Fruit fly (Drosophila melanogaster) whole organism, embryonic: ENCODE measurements around the gene CG13457.

Source experiments
- Ada2b ChIP-seq: fragments of 200-800 bp; sonication (Bioruptor generic); IDR thresholded peaks from 2 replicates; pipeline ENCODE4 v1.3.6; 2022; ENCODE audit warnings: missing biosample characterization, missing genetic modification characterization
- Aef1 ChIP-seq: fragments of 200-800 bp; sonication (Bioruptor generic); IDR thresholded peaks from 3 replicates; pipeline ENCODE4 v1.3.6; 2022; ENCODE audit warnings: missing biosample characterization, missing genetic modification characterization
- Bteb2 ChIP-seq: fragments of 200-800 bp; sonication (Bioruptor generic); optimal IDR thresholded peaks from 2 replicates; lab custom pipeline; 2016; ENCODE audit warnings: missing biosample characterization, missing genetic modification characterization
- CG12299 ChIP-seq: fragments of 200-800 bp; sonication (Bioruptor generic); optimal IDR thresholded peaks from 2 replicates; lab custom pipeline; 2018; ENCODE audit warnings: missing biosample characterization, mild to moderate bottlenecking, missing genetic modification characterization
- CG14441 ChIP-seq: fragments of 200-800 bp; sonication (Bioruptor generic); IDR thresholded peaks from 2 replicates; pipeline ENCODE4 v1.3.6; 2022; ENCODE audit warnings: missing biosample characterization, missing genetic modification characterization
- CG15479 ChIP-seq: fragments of 200-800 bp; sonication (Bioruptor generic); optimal IDR thresholded peaks from 3 replicates; lab custom pipeline; 2019; ENCODE audit warnings: missing biosample characterization, mild to moderate bottlenecking, missing genetic modification characterization, moderate library complexity
- CG1792 ChIP-seq: fragments of 200-800 bp; sonication (Bioruptor generic); optimal IDR thresholded peaks from 2 replicates; lab custom pipeline; 2016; ENCODE audit warnings: missing biosample characterization, missing genetic modification characterization
- CG2116 ChIP-seq: fragments of 200-800 bp; sonication (Bioruptor generic); optimal IDR thresholded peaks from 3 replicates; lab custom pipeline; 2018; ENCODE audit warnings: missing biosample characterization, mild to moderate bottlenecking, missing genetic modification characterization
- CG3838 ChIP-seq: fragments of 200-800 bp; sonication (Bioruptor generic); optimal IDR thresholded peaks from 3 replicates; lab custom pipeline; 2016; ENCODE audit warnings: missing biosample characterization, missing genetic modification characterization
- CG5953 ChIP-seq: fragments of 200-800 bp; sonication (Bioruptor generic); IDR thresholded peaks from 2 replicates; pipeline ENCODE4 v1.3.6; 2022; ENCODE audit warnings: missing biosample characterization, missing genetic modification characterization
- CG6175 ChIP-seq: fragments of 200-800 bp; sonication (Bioruptor generic); IDR thresholded peaks from 3 replicates; pipeline ENCODE4 v1.3.6; 2022; ENCODE audit warnings: missing biosample characterization, missing genetic modification characterization
- CG6654 ChIP-seq: fragments of 200-800 bp; sonication (Bioruptor generic); optimal IDR thresholded peaks from 2 replicates; lab custom pipeline; 2017; ENCODE audit warnings: missing biosample characterization, mild to moderate bottlenecking, missing genetic modification characterization
- CG7745 ChIP-seq: fragments of 200-800 bp; sonication (Bioruptor generic); optimal IDR thresholded peaks from 2 replicates; lab custom pipeline; 2018; ENCODE audit warnings: missing biosample characterization, mild to moderate bottlenecking, missing genetic modification characterization, moderate library complexity
- CG8290 ChIP-seq, 3 experiments: fragments of 200-800 bp; sonication (Bioruptor generic); optimal IDR thresholded peaks; 2 replicates each; lab custom pipeline; 2016 to 2019; ENCODE audit warnings: missing biosample characterization in 3 of 3, missing genetic modification characterization in 3 of 3, mild to moderate bottlenecking in 2 of 3, moderate library complexity in 1 of 3
- Dek ChIP-seq: fragments of 200-800 bp; sonication (Bioruptor generic); optimal IDR thresholded peaks from 3 replicates; lab custom pipeline; 2019; ENCODE audit warnings: missing biosample characterization, mild to moderate bottlenecking, missing genetic modification characterization, moderate library complexity
- Dp ChIP-seq: fragments of 200-800 bp; sonication (Bioruptor generic); optimal IDR thresholded peaks from 2 replicates; lab custom pipeline; 2018; ENCODE audit warnings: missing biosample characterization, mild to moderate bottlenecking, missing genetic modification characterization, moderate library complexity
- Dref ChIP-seq: fragments of 200-800 bp; sonication (Bioruptor generic); IDR thresholded peaks from 2 replicates; pipeline ENCODE4 v1.3.6; 2022; ENCODE audit warnings: missing biosample characterization, missing genetic modification characterization
- E2f2 ChIP-seq: fragments of 200-800 bp; sonication (Bioruptor generic); IDR thresholded peaks from 2 replicates; pipeline ENCODE4 v1.3.6; 2022; ENCODE audit warnings: missing biosample characterization, missing genetic modification characterization
- HLH4C ChIP-seq: fragments of 200-800 bp; sonication (Bioruptor generic); IDR thresholded peaks from 3 replicates; pipeline ENCODE4 v1.3.6; 2022; ENCODE audit warnings: missing biosample characterization, missing genetic modification characterization; ENCODE audit not compliant: partially characterized antibody
- Hr3 ChIP-seq: fragments of 200-800 bp; sonication (Bioruptor generic); optimal IDR thresholded peaks from 3 replicates; lab custom pipeline; 2016; ENCODE audit warnings: missing biosample characterization, missing genetic modification characterization
- Hr39 ChIP-seq: fragments of >200 bp; optimal IDR thresholded peaks from 2 replicates; lab custom pipeline; 2017
- Hr78 ChIP-seq, 2 experiments: fragments of 200-800 bp in 1 of 2; fragments of >200 bp in 1 of 2; sonication (Bioruptor generic) in 1 of 2; optimal IDR thresholded peaks; 2 replicates each; lab custom pipeline; 2017 to 2019; ENCODE audit warnings: missing biosample characterization in 2 of 2, missing genetic modification characterization in 2 of 2, mild to moderate bottlenecking in 1 of 2, moderate library complexity in 1 of 2
- Mes4 ChIP-seq: fragments of 200-800 bp; sonication (Bioruptor generic); optimal IDR thresholded peaks from 2 replicates; lab custom pipeline; 2016; ENCODE audit warnings: missing biosample characterization, missing genetic modification characterization
- NC2β ChIP-seq: fragments of 200-800 bp; sonication (Bioruptor generic); optimal IDR thresholded peaks from 2 replicates; lab custom pipeline; 2016; ENCODE audit warnings: missing biosample characterization, missing genetic modification characterization
- Nf-YA ChIP-seq: fragments of 200-800 bp; sonication (Bioruptor generic); IDR thresholded peaks from 2 replicates; pipeline ENCODE4 v1.3.6; 2022; ENCODE audit warnings: missing biosample characterization, missing genetic modification characterization
- Nf-YC ChIP-seq: fragments of 200-800 bp; optimal IDR thresholded peaks from 3 replicates; lab custom pipeline; 2019; ENCODE audit warnings: missing biosample characterization, mild to moderate bottlenecking, missing genetic modification characterization, moderate library complexity
- Side ChIP-seq: fragments of 200-800 bp; sonication (Bioruptor generic); optimal IDR thresholded peaks from 2 replicates; lab custom pipeline; 2016; ENCODE audit warnings: missing biosample characterization, missing genetic modification characterization
- Sry-δ ChIP-seq: fragments of 200-800 bp; sonication (Bioruptor generic); optimal IDR thresholded peaks from 2 replicates; lab custom pipeline; 2016; ENCODE audit warnings: missing biosample characterization, missing genetic modification characterization
- Taf1 ChIP-seq: fragments of 200-800 bp; sonication (Bioruptor generic); IDR thresholded peaks from 2 replicates; pipeline ENCODE4 v1.3.6; 2022; ENCODE audit warnings: missing biosample characterization, missing genetic modification characterization
- Trl ChIP-seq, 3 experiments: fragments of >200 bp in 2 of 3; fragments of 200-800 bp in 1 of 3; sonication (Bioruptor generic) in 1 of 3; optimal IDR thresholded peaks; 2 replicates in 1 of 3; 3 replicates in 2 of 3; lab custom pipeline; 2016 to 2017; ENCODE audit warnings: missing biosample characterization in 1 of 3, missing genetic modification characterization in 1 of 3
- YL-1 ChIP-seq: fragments of 200-800 bp; sonication (Bioruptor generic); optimal IDR thresholded peaks from 3 replicates; lab custom pipeline; 2017; ENCODE audit warnings: missing biosample characterization, mild to moderate bottlenecking, missing genetic modification characterization
- ap ChIP-seq: fragments of 200-800 bp; sonication (Bioruptor generic); IDR thresholded peaks from 2 replicates; pipeline ENCODE4 v1.3.6; 2022; ENCODE audit warnings: missing biosample characterization, missing genetic modification characterization
- bbx ChIP-seq: fragments of 200-800 bp; sonication (Bioruptor generic); IDR thresholded peaks from 2 replicates; pipeline ENCODE4 v1.3.6; 2022; ENCODE audit warnings: missing biosample characterization, missing genetic modification characterization; ENCODE audit not compliant: partially characterized antibody
- bigmax ChIP-seq: fragments of 200-800 bp; sonication (Bioruptor generic); optimal IDR thresholded peaks from 2 replicates; lab custom pipeline; 2018; ENCODE audit warnings: missing biosample characterization, mild to moderate bottlenecking, missing genetic modification characterization
- chinmo ChIP-seq: fragments of 200-800 bp; sonication (Bioruptor generic); IDR thresholded peaks from 4 replicates; pipeline ENCODE4 v1.3.6; 2022; ENCODE audit warnings: missing biosample characterization, missing genetic modification characterization; ENCODE audit not compliant: partially characterized antibody
- dpn ChIP-seq, 2 experiments: fragments of 200-800 bp; sonication (Bioruptor generic); optimal IDR thresholded peaks; 3 replicates each; lab custom pipeline; 2016; ENCODE audit warnings: missing biosample characterization in 2 of 2, missing genetic modification characterization in 2 of 2
- exex ChIP-seq: fragments of 200-800 bp; sonication (Bioruptor generic); optimal IDR thresholded peaks from 4 replicates; lab custom pipeline; 2018; ENCODE audit warnings: missing biosample characterization, mild to moderate bottlenecking, missing genetic modification characterization, moderate library complexity
- fd96Cb ChIP-seq: fragments of 200-800 bp; sonication (Bioruptor generic); optimal IDR thresholded peaks from 2 replicates; lab custom pipeline; 2018; ENCODE audit warnings: missing biosample characterization, mild to moderate bottlenecking, missing genetic modification characterization, moderate library complexity
- fu2 ChIP-seq: fragments of 200-800 bp; sonication (Bioruptor generic); optimal IDR thresholded peaks from 2 replicates; lab custom pipeline; 2016; ENCODE audit warnings: missing biosample characterization, missing genetic modification characterization
- hb ChIP-seq: fragments of 200-800 bp; sonication (Bioruptor generic); IDR thresholded peaks from 3 replicates; pipeline ENCODE4 v1.3.6; 2022; ENCODE audit warnings: missing biosample characterization, missing genetic modification characterization; ENCODE audit not compliant: partially characterized antibody
- her ChIP-seq: fragments of 200-800 bp; sonication (Bioruptor generic); optimal IDR thresholded peaks from 2 replicates; lab custom pipeline; 2016; ENCODE audit warnings: missing biosample characterization, missing genetic modification characterization
- knrl ChIP-seq: fragments of 200-800 bp; sonication (Bioruptor generic); IDR thresholded peaks from 3 replicates; pipeline ENCODE4 v1.3.6; 2022; ENCODE audit warnings: missing biosample characterization, missing genetic modification characterization; ENCODE audit not compliant: partially characterized antibody
- lmd ChIP-seq: fragments of 200-800 bp; sonication (Bioruptor generic); IDR thresholded peaks from 2 replicates; pipeline ENCODE4 v1.3.6; 2022; ENCODE audit warnings: missing biosample characterization, missing genetic modification characterization
- nmo ChIP-seq: fragments of 200-800 bp; sonication (Bioruptor generic); optimal IDR thresholded peaks from 2 replicates; lab custom pipeline; 2018; ENCODE audit warnings: missing biosample characterization, mild to moderate bottlenecking, missing genetic modification characterization, moderate library complexity
- sens ChIP-seq: fragments of 200-800 bp; sonication (Bioruptor generic); peaks from one replicate; lab custom pipeline; 2016; ENCODE audit warnings: missing biosample characterization, missing genetic modification characterization
- sim ChIP-seq: fragments of 200-800 bp; sonication (Bioruptor generic); IDR thresholded peaks from 2 replicates; pipeline ENCODE4 v1.3.6; 2022; ENCODE audit warnings: missing biosample characterization, missing genetic modification characterization
- stwl ChIP-seq: fragments of 200-800 bp; sonication (Bioruptor generic); optimal IDR thresholded peaks from 3 replicates; lab custom pipeline; 2018; ENCODE audit warnings: missing biosample characterization, mild to moderate bottlenecking, missing genetic modification characterization, moderate library complexity
- unc-4 ChIP-seq: fragments of 200-800 bp; sonication (Bioruptor generic); IDR thresholded peaks from 2 replicates; pipeline ENCODE4 v1.3.6; 2022; ENCODE audit warnings: missing biosample characterization, missing genetic modification characterization; ENCODE audit not compliant: partially characterized antibody
- vnd ChIP-seq: fragments of 200-800 bp; sonication (Bioruptor generic); IDR thresholded peaks from 3 replicates; pipeline ENCODE4 v1.3.6; 2022; ENCODE audit warnings: missing biosample characterization, missing genetic modification characterization; ENCODE audit not compliant: partially characterized antibody
- wor ChIP-seq: fragments of 200-800 bp; sonication (Bioruptor generic); IDR thresholded peaks from 2 replicates; pipeline ENCODE4 v1.3.6; 2022; ENCODE audit warnings: missing biosample characterization, missing genetic modification characterization
- zen2 ChIP-seq: fragments of 200-800 bp; sonication (Bioruptor generic); IDR thresholded peaks from 3 replicates; pipeline ENCODE4 v1.3.6; 2022; ENCODE audit warnings: missing biosample characterization, missing genetic modification characterization; ENCODE audit not compliant: partially characterized antibody

CG13457 gene

dm6 chr3L:15116536-15116935, 14.6 kb downstream of the CG13457 start, which contains the start of gene Cep135 (continued):
- no peak for TF ChIP-seq Side (GFP tag; lab: Kevin White, UChicago)
- TF ChIP-seq CG12299 (tag; lab: Kevin White, UChicago) = no peak
- TF ChIP-seq Nf-YA (GFP tag; lab: Robert Waterston, UW) = no peak
- no peak for TF ChIP-seq CG3838 (GFP tag; lab: Kevin White, UChicago)
- peak; percentile 96 for TF ChIP-seq HLH4C (GFP tag; lab: Robert Waterston, UW)
- peak; percentile 94 for TF ChIP-seq stwl
- TF ChIP-seq Dp (GFP tag; lab: Kevin White, UChicago) = peak; percentile 81
- TF ChIP-seq CG6175 (GFP tag; lab: Robert Waterston, UW) = no peak
- TF ChIP-seq Taf1 (GFP tag; lab: Robert Waterston, UW) = no peak
- TF ChIP-seq CG14441 (GFP tag; lab: Robert Waterston, UW) = no peak
- TF ChIP-seq CG15479 (GFP tag; lab: Kevin White, UChicago) = peak; percentile 53
- no peak for TF ChIP-seq Bteb2 (GFP tag; lab: Kevin White, UChicago)
- no peak for TF ChIP-seq her (GFP tag; lab: Kevin White, UChicago)
- TF ChIP-seq Hr39 (lab: Kevin White, UChicago) = no peak
- TF ChIP-seq Dek (tag; lab: Kevin White, UChicago) = no peak
- no peak for TF ChIP-seq Nf-YC (tag; lab: Kevin White, UChicago)
- peak; percentile 86; the same call in 2 of the 4 replicates for TF ChIP-seq chinmo
- no peak for TF ChIP-seq Hr78 (GFP tag; optimal IDR thresholded peaks at IDR 0.05; lab: Kevin White, UChicago)
- no peak for TF ChIP-seq lmd (GFP tag; lab: Robert Waterston, UW)
- TF ChIP-seq zen2 (GFP tag; lab: Robert Waterston, UW) = peak; percentile 93
- TF ChIP-seq E2f2 (GFP tag; lab: Robert Waterston, UW) = peak; percentile 85
- TF ChIP-seq Ada2b (GFP tag; lab: Robert Waterston, UW) = no peak
- TF ChIP-seq CG6654 (GFP tag; lab: Kevin White, UChicago) = no peak
- TF ChIP-seq CG5953 (GFP tag; lab: Robert Waterston, UW) = no peak
- TF ChIP-seq bigmax (GFP tag; lab: Kevin White, UChicago) = no peak
- peak; percentile 90 for TF ChIP-seq Dref (GFP tag; lab: Robert Waterston, UW)
- no peak for TF ChIP-seq dpn (GFP tag; optimal IDR thresholded peaks at IDR 0.05; lab: Kevin White, UChicago)
- TF ChIP-seq Hr3 (GFP tag; lab: Kevin White, UChicago) = no peak
- no peak for TF ChIP-seq sens (GFP tag; lab: Kevin White, UChicago)
- TF ChIP-seq Sry-δ (GFP tag; lab: Kevin White, UChicago) = peak; percentile 60
- TF ChIP-seq YL-1 (GFP tag; lab: Kevin White, UChicago) = peak; percentile 20
- TF ChIP-seq CG1792 = no peak
- TF ChIP-seq vnd (GFP tag; lab: Robert Waterston, UW) = peak; percentile 82
- TF ChIP-seq NC2β (GFP tag; lab: Kevin White, UChicago) = no peak
- TF ChIP-seq nmo (GFP tag; lab: Kevin White, UChicago) = no peak
- TF ChIP-seq unc-4 (GFP tag; lab: Robert Waterston, UW) = peak; percentile 80
- no peak for TF ChIP-seq CG7745 (tag; lab: Kevin White, UChicago)
- TF ChIP-seq sim (GFP tag; lab: Robert Waterston, UW) = no peak
- TF ChIP-seq CG2116 = peak; percentile 84
- TF ChIP-seq Mes4 (GFP tag; lab: Kevin White, UChicago) = no peak
- TF ChIP-seq bbx (GFP tag; lab: Robert Waterston, UW) = peak; percentile 85
- no peak for TF ChIP-seq Trl (optimal IDR thresholded peaks at IDR 0.05; lab: Kevin White, UChicago)
- no peak for TF ChIP-seq Trl (GFP tag; optimal IDR thresholded peaks at IDR 0.05; lab: Kevin White, UChicago)
- TF ChIP-seq hb (GFP tag; lab: Robert Waterston, UW) = peak; percentile 85
- TF ChIP-seq fu2 = no peak
- no peak for TF ChIP-seq fd96Cb
- no peak for TF ChIP-seq Aef1 (GFP tag; lab: Robert Waterston, UW)
- no peak for TF ChIP-seq wor (GFP tag; lab: Robert Waterston, UW)
- TF ChIP-seq ap (GFP tag; lab: Robert Waterston, UW) = no peak
- peak; percentile 68; the same call in 2 of the 3 replicates for TF ChIP-seq knrl
- TF ChIP-seq CG8290 (GFP tag; optimal IDR thresholded peaks at IDR 0.05; lab: Kevin White, UChicago) = no peak
- no peak for TF ChIP-seq CG8290 (tag; optimal IDR thresholded peaks at IDR 0.05; lab: Kevin White, UChicago)
- no peak for TF ChIP-seq exex (tag; lab: Kevin White, UChicago)
